Worm (Caenorhabditis elegans): ENCODE measurements around the gene C46A5.1.

C46A5.1 gene

ce11 chrIV:7736616-7737015 lies 27.1 kb upstream of the C46A5.1 start:
- TF ChIP-seq ref-1 (GFP tag; conservative IDR thresholded peaks at IDR 0.05) (no peak), T22C8.4 (GFP tag; IDR thresholded peaks at IDR 0.05) (no peak), cog-1 (tag; optimal IDR thresholded peaks at IDR 0.05) (no peak), ztf-23 (GFP tag; IDR thresholded peaks at IDR 0.05) (no peak), tab-1 (GFP tag; IDR thresholded peaks at IDR 0.05) (no peak), ztf-29 (GFP tag; IDR thresholded peaks at IDR 0.05) (no peak), med-1 (GFP tag; optimal IDR thresholded peaks at IDR 0.05; ENCODE audit: insufficient read depth) (no peak), flt-1 (GFP tag; IDR thresholded peaks at IDR 0.05) (no peak)

- TF ChIP-seq tab-1 (GFP tag; IDR thresholded peaks at IDR 0.05) (no peak), ztf-29 (GFP tag; IDR thresholded peaks at IDR 0.05) (no peak), T22C8.4 (GFP tag; IDR thresholded peaks at IDR 0.05) (no peak), klf-2 (GFP tag; conservative IDR thresholded peaks at IDR 0.05) (no peak), flt-1 (GFP tag; IDR thresholded peaks at IDR 0.05) (no peak), ztf-23 (GFP tag; IDR thresholded peaks at IDR 0.05) (no peak), cog-1 (tag; optimal IDR thresholded peaks at IDR 0.05) (no peak), med-1 (GFP tag; optimal IDR thresholded peaks at IDR 0.05; ENCODE audit: insufficient read depth) (no peak), ref-1 (GFP tag; conservative IDR thresholded peaks at IDR 0.05) (no peak)
These were observed 20.2 kb upstream of the C46A5.1 start, which contains the start of gene npr-35 for ce11 chrIV:7743539-7743938. Gene npr-35 (plus strand): TSS chrIV:7743839.

ce11 chrIV:7747838-7748237 lies 15.9 kb upstream of the C46A5.1 start, which contains the start of gene klo-1:
Gene klo-1 (minus strand): TSS chrIV:7748225.
- no peak for TF ChIP-seq ref-1 (GFP tag; conservative IDR thresholded peaks at IDR 0.05)
- TF ChIP-seq ztf-29 (GFP tag; IDR thresholded peaks at IDR 0.05), result no peak
- no peak for TF ChIP-seq klf-2 (GFP tag; conservative IDR thresholded peaks at IDR 0.05)
- no peak for TF ChIP-seq med-1 (GFP tag; optimal IDR thresholded peaks at IDR 0.05; ENCODE audit: insufficient read depth)
- TF ChIP-seq cog-1 (tag; optimal IDR thresholded peaks at IDR 0.05), result no peak
- TF ChIP-seq ztf-23 (GFP tag; IDR thresholded peaks at IDR 0.05), result no peak
- no peak for TF ChIP-seq T22C8.4 (GFP tag; IDR thresholded peaks at IDR 0.05)
- TF ChIP-seq flt-1 (GFP tag; IDR thresholded peaks at IDR 0.05), result no peak
- no peak for TF ChIP-seq tab-1 (GFP tag; IDR thresholded peaks at IDR 0.05)

DNA sequence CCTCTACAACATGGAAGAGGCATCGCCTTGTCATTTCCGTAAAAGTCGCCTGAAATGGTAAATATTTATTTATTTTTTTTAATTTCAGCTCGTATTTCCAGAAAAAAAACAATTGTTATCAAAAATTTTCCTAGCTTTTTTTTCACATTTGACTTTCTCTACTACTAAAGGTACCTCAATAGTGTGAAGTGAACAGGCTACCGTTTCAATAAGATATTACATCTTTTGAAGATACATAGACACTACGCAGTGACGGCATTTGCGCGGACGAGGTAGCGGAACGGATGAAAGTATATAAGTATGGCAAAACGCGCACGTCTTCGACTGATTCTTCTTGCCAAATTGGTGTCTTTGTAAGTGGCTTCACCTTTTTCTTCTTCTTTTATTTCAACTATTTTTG lies 10.6 kb upstream of the C46A5.1 start, which contains the start of gene col-14:
Gene col-14 (plus strand): TSS at position 301 of the 400 bp plus-strand sequence.
- TF ChIP-seq tab-1 (GFP tag; IDR thresholded peaks at IDR 0.05), result no peak
- TF ChIP-seq ztf-29 (GFP tag; IDR thresholded peaks at IDR 0.05), result no peak
- no peak for TF ChIP-seq cog-1 (tag; optimal IDR thresholded peaks at IDR 0.05)

DNA sequence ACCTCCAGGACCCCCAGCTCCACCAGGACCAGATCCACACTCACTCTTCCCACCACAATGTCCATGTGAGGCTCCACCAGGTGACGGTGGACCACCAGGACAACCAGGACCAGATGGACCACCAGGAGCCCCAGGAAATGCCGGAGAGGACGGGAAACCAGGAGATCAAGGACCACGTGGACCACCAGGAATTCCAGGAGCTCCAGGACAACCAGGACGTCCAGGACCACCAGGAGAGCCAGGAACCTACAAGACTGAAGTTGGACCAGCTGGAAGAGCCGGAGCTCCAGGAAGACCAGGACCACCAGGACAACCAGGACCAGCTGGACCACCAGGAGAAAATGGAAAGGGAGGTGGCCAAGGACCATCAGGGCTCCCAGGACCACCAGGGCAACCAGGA lies 9.6 kb upstream of the C46A5.1 start:
- TF ChIP-seq ztf-23 (GFP tag; IDR thresholded peaks at IDR 0.05) (no peak), ztf-29 (GFP tag; IDR thresholded peaks at IDR 0.05) (no peak), klf-2 (GFP tag; conservative IDR thresholded peaks at IDR 0.05) (no peak), cog-1 (tag; optimal IDR thresholded peaks at IDR 0.05) (no peak), T22C8.4 (GFP tag; IDR thresholded peaks at IDR 0.05) (no peak), flt-1 (GFP tag; IDR thresholded peaks at IDR 0.05) (no peak), ref-1 (GFP tag; conservative IDR thresholded peaks at IDR 0.05) (no peak), tab-1 (GFP tag; IDR thresholded peaks at IDR 0.05) (no peak), med-1 (GFP tag; optimal IDR thresholded peaks at IDR 0.05; ENCODE audit: insufficient read depth) (no peak)

DNA sequence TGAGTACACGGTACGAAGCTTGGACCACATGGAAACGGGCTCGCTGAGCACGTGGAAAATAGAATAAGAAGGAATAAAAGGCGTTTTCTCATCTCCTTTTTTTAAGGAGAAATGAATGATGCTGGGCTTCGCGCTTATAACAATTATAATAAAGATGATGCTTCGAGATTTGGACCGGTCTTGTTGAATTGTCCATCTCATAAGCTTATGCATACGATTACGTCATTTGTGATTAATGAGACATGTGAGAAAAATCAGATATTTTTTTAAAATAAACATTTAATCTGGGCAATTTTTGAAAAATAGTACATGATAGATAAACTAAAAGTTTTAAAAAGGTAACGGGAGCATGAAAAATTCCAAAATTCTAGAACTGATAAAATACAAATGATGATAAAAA lies 6.5 kb upstream of the C46A5.1 start, which contains the start of gene C46A5.4:
Gene C46A5.4 (minus strand): TSS at position 101 of the 400 bp plus-strand sequence.
- TF ChIP-seq ztf-23 (GFP tag; IDR thresholded peaks at IDR 0.05), result no peak

DNA sequence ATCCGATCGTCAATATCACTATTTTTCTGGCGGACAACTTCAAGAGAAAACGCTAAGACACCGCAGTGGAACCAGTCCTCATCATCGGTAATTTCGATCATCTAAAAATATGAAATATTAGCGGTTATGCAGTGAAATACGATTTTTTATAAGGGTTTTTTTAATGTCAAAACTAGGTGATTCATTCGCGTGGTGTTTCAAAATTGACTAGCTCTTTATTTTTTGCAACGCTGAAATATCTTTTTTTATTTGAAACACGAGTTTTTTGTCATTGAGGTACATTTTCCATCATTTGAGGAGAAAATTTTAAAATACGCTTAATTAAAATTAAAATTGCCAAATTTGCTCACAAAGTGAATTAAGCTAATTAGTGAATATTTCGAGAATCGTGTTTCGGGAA lies 4.2 kb upstream of the C46A5.1 start, which contains the start of gene dsb-3:
Gene dsb-3 (minus strand): TSS at position 101 of the 400 bp plus-strand sequence.
- no peak for TF ChIP-seq ref-1 (GFP tag; conservative IDR thresholded peaks at IDR 0.05)
- no peak for TF ChIP-seq ztf-29 (GFP tag; IDR thresholded peaks at IDR 0.05)
- TF ChIP-seq ztf-23 (GFP tag; IDR thresholded peaks at IDR 0.05), result no peak

- TF ChIP-seq flt-1 (GFP tag; IDR thresholded peaks at IDR 0.05) (no peak), tab-1 (GFP tag; IDR thresholded peaks at IDR 0.05) (no peak), cog-1 (tag; optimal IDR thresholded peaks at IDR 0.05) (no peak), ztf-23 (GFP tag; IDR thresholded peaks at IDR 0.05) (no peak), klf-2 (GFP tag; conservative IDR thresholded peaks at IDR 0.05) (no peak), T22C8.4 (GFP tag; IDR thresholded peaks at IDR 0.05) (no peak), ref-1 (GFP tag; conservative IDR thresholded peaks at IDR 0.05) (no peak), ztf-29 (GFP tag; IDR thresholded peaks at IDR 0.05) (no peak), med-1 (GFP tag; optimal IDR thresholded peaks at IDR 0.05; ENCODE audit: insufficient read depth) (no peak)
These were observed 3.6 kb upstream of the C46A5.1 start, which contains the start of gene del-7 for ce11 chrIV:7760117-7760516. Gene del-7 (plus strand): TSS chrIV:7760417.

- TF ChIP-seq klf-2 (GFP tag; conservative IDR thresholded peaks at IDR 0.05) (no peak), ref-1 (GFP tag; conservative IDR thresholded peaks at IDR 0.05) (no peak), med-1 (GFP tag; optimal IDR thresholded peaks at IDR 0.05; ENCODE audit: insufficient read depth) (no peak), flt-1 (GFP tag; IDR thresholded peaks at IDR 0.05) (no peak), ztf-29 (GFP tag; IDR thresholded peaks at IDR 0.05) (no peak), ztf-23 (GFP tag; IDR thresholded peaks at IDR 0.05) (no peak), T22C8.4 (GFP tag; IDR thresholded peaks at IDR 0.05) (no peak), tab-1 (GFP tag; IDR thresholded peaks at IDR 0.05) (no peak), cog-1 (tag; optimal IDR thresholded peaks at IDR 0.05) (no peak)
These were observed 588 bp downstream of the C46A5.1 start for ce11 chrIV:7764319-7764718.

- no peak for TF ChIP-seq flt-1 (GFP tag; IDR thresholded peaks at IDR 0.05)
- TF ChIP-seq ztf-29 (GFP tag; IDR thresholded peaks at IDR 0.05), result no peak
- no peak for TF ChIP-seq med-1 (GFP tag; optimal IDR thresholded peaks at IDR 0.05; ENCODE audit: insufficient read depth)
- no peak for TF ChIP-seq klf-2 (GFP tag; conservative IDR thresholded peaks at IDR 0.05)
- TF ChIP-seq tab-1 (GFP tag; IDR thresholded peaks at IDR 0.05), result no peak
- TF ChIP-seq ztf-23 (GFP tag; IDR thresholded peaks at IDR 0.05), result no peak
- no peak for TF ChIP-seq cog-1 (tag; optimal IDR thresholded peaks at IDR 0.05)
- TF ChIP-seq ref-1 (GFP tag; conservative IDR thresholded peaks at IDR 0.05), result no peak
- no peak for TF ChIP-seq T22C8.4 (GFP tag; IDR thresholded peaks at IDR 0.05)
These were observed 6.4 kb downstream of the C46A5.1 start, which contains the start of gene rdl-1 for ce11 chrIV:7770162-7770561. Gene rdl-1 (minus strand): TSS chrIV:7770262.
